Worm (Caenorhabditis elegans) whole organism, mixed stage, embryonic: ENCODE measurements around the gene mdt-22.

Experiments used
- M03D4.4 ChIP-seq: sonication (generic microtip); optimal IDR thresholded peaks from 2 replicates; lab custom pipeline; 2017; ENCODE audit warnings: mild to moderate bottlenecking, missing genetic modification characterization, missing compliant biosample characterization
- bed-3 ChIP-seq: fragments of 200-800 bp; sonication (Bioruptor generic); optimal IDR thresholded peaks from 3 replicates; lab custom pipeline; 2018; ENCODE audit warnings: mild to moderate bottlenecking, missing genetic modification characterization, moderate library complexity, missing compliant biosample characterization
- blmp-1 ChIP-seq: fragments of 150-350 bp; optimal IDR thresholded peaks from 2 replicates; lab custom pipeline; 2014; ENCODE audit warnings: missing biosample characterization, missing genetic modification characterization
- ceh-39 ChIP-seq: fragments of 150-350 bp; optimal IDR thresholded peaks from 2 replicates; lab custom pipeline; 2014; ENCODE audit warnings: missing biosample characterization, missing genetic modification characterization
- ces-1 ChIP-seq: fragments of 150-350 bp; optimal IDR thresholded peaks from 2 replicates; lab custom pipeline; 2014; ENCODE audit warnings: missing biosample characterization, missing genetic modification reagents, missing genetic modification characterization
- drap-1 ChIP-seq: fragments of 200-800 bp; sonication (Bioruptor generic); optimal IDR thresholded peaks from 3 replicates; lab custom pipeline; 2018; ENCODE audit warnings: mild to moderate bottlenecking, missing genetic modification characterization, missing compliant biosample characterization
- elt-1 ChIP-seq: sonication (generic microtip); optimal IDR thresholded peaks from 2 replicates; lab custom pipeline; 2017; ENCODE audit warnings: missing genetic modification characterization, mild to moderate bottlenecking, missing compliant biosample characterization, antibody characterized with exemption, moderate library complexity, borderline replicate concordance; ENCODE audit not compliant: insufficient read depth
- hlh-1 ChIP-seq: fragments of 150-350 bp; optimal IDR thresholded peaks from 2 replicates; lab custom pipeline; 2014; ENCODE audit warnings: missing biosample characterization, missing genetic modification reagents, missing genetic modification characterization
- lin-13 ChIP-seq: fragments of 150-350 bp; optimal IDR thresholded peaks from 2 replicates; lab custom pipeline; 2014; ENCODE audit warnings: missing biosample characterization, missing genetic modification characterization
- lsy-2 ChIP-seq: fragments of 150-350 bp; optimal IDR thresholded peaks from 2 replicates; lab custom pipeline; 2014; ENCODE audit warnings: missing biosample characterization, missing genetic modification characterization
- mab-5 ChIP-seq: fragments of 150-350 bp; optimal IDR thresholded peaks from 2 replicates; lab custom pipeline; 2014; ENCODE audit warnings: missing biosample characterization, missing genetic modification characterization
- mep-1 ChIP-seq: fragments of 150-350 bp; optimal IDR thresholded peaks from 2 replicates; lab custom pipeline; 2017; ENCODE audit warnings: missing biosample characterization, missing genetic modification reagents, missing genetic modification characterization, inconsistent platforms
- nhr-2 ChIP-seq: fragments of 150-350 bp; optimal IDR thresholded peaks from 2 replicates; lab custom pipeline; 2014; ENCODE audit warnings: missing biosample characterization, missing genetic modification characterization
- nhr-237 ChIP-seq: fragments of 150-350 bp; optimal IDR thresholded peaks from 2 replicates; lab custom pipeline; 2014; ENCODE audit warnings: missing biosample characterization, missing genetic modification characterization
- nhr-28 ChIP-seq: fragments of 150-350 bp; optimal IDR thresholded peaks from 2 replicates; lab custom pipeline; 2014; ENCODE audit warnings: missing biosample characterization, missing genetic modification characterization
- pha-4 ChIP-seq: fragments of 150-350 bp; optimal IDR thresholded peaks from 2 replicates; lab custom pipeline; 2018; ENCODE audit warnings: missing biosample characterization, missing genetic modification reagents, missing genetic modification characterization
- sem-2 ChIP-seq: fragments of 200-800 bp; sonication (Bioruptor generic); optimal IDR thresholded peaks from 2 replicates; lab custom pipeline; 2018; ENCODE audit warnings: mild to moderate bottlenecking, missing genetic modification characterization, missing compliant biosample characterization
- snpc-4 ChIP-seq: fragments of 150-350 bp; optimal IDR thresholded peaks from 2 replicates; lab custom pipeline; 2014; ENCODE audit warnings: missing biosample characterization, missing genetic modification characterization
- sptf-1 ChIP-seq: sonication (generic microtip); optimal IDR thresholded peaks from 2 replicates; lab custom pipeline; 2017; ENCODE audit warnings: mild to moderate bottlenecking, missing genetic modification characterization, moderate library complexity, missing compliant biosample characterization
- tbx-8 ChIP-seq: fragments of 200-800 bp; sonication (Bioruptor generic); optimal IDR thresholded peaks from 2 replicates; lab custom pipeline; 2018; ENCODE audit warnings: mild to moderate bottlenecking, missing genetic modification characterization, moderate library complexity, missing compliant biosample characterization
- unc-120 ChIP-seq: sonication (generic microtip); optimal IDR thresholded peaks from 2 replicates; lab custom pipeline; 2017; ENCODE audit warnings: missing genetic modification characterization, missing compliant biosample characterization; ENCODE audit not compliant: poor library complexity, severe bottlenecking
- unc-62 ChIP-seq: fragments of 150-350 bp; optimal IDR thresholded peaks from 2 replicates; lab custom pipeline; 2014; ENCODE audit warnings: missing biosample characterization, missing genetic modification reagents, missing genetic modification characterization
- zip-8 ChIP-seq: fragments of 150-350 bp; optimal IDR thresholded peaks from 2 replicates; lab custom pipeline; 2014; ENCODE audit warnings: missing biosample characterization, missing genetic modification characterization

mdt-22 gene

ce11 chrII:10271093-10271492, 29.9 kb upstream of the mdt-22 start, which contains the start of gene F54B3.4:
F54B3.4 (minus strand) TSS chrII:10271193.
- TF ChIP-seq lsy-2 (tag; lab: Kevin White, UChicago) (no peak), ces-1 (GFP tag; lab: Kevin White, UChicago) (peak; percentile 53)

- TF ChIP-seq bed-3, result no peak
- TF ChIP-seq ces-1 (GFP tag; lab: Kevin White, UChicago), result peak; percentile 29
Observed at ce11 chrII:10279561-10279960, 21.5 kb upstream of the mdt-22 start, which contains the start of gene ZK971.1. ZK971.1 (minus strand) TSS chrII:10279661.

- TF ChIP-seq nhr-28 (no peak), snpc-4 (tag; lab: Kevin White, UChicago) (no peak), unc-62 (GFP tag; lab: Kevin White, UChicago) (no peak), unc-120 (no peak), M03D4.4 (tag; lab: Kevin White, UChicago) (no peak), blmp-1 (tag; lab: Kevin White, UChicago) (no peak), ceh-39 (tag; lab: Kevin White, UChicago) (no peak), mab-5 (tag; lab: Kevin White, UChicago) (no peak), nhr-237 (tag; lab: Kevin White, UChicago) (no peak), pha-4 (no peak)
Observed at ce11 chrII:10281674-10282073, 19.3 kb upstream of the mdt-22 start.

- no peak for TF ChIP-seq hlh-1 (tag; lab: Kevin White, UChicago)
- no peak for TF ChIP-seq nhr-2 (tag; lab: Kevin White, UChicago)
- TF ChIP-seq unc-62 (GFP tag; lab: Kevin White, UChicago), result no peak
- TF ChIP-seq mep-1, result no peak
- no peak for TF ChIP-seq mab-5 (tag; lab: Kevin White, UChicago)
- TF ChIP-seq tbx-8 (GFP tag; lab: Kevin White, UChicago), result no peak
- TF ChIP-seq zip-8 (tag; lab: Kevin White, UChicago), result no peak
- no peak for TF ChIP-seq M03D4.4 (tag; lab: Kevin White, UChicago)
- no peak for TF ChIP-seq nhr-237 (tag; lab: Kevin White, UChicago)
- TF ChIP-seq, all 35 proteins: peak for 0
Observed at ce11 chrII:10283145-10283544, 17.9 kb upstream of the mdt-22 start.

ce11 chrII:10284991-10285390, 16.0 kb upstream of the mdt-22 start:
- no peak for TF ChIP-seq sem-2 (GFP tag; lab: Kevin White, UChicago)
- TF ChIP-seq drap-1 (GFP tag; lab: Kevin White, UChicago), result no peak
- TF ChIP-seq ces-1 (GFP tag; lab: Kevin White, UChicago), result peak; percentile 26

ce11 chrII:10288926-10289325, 12.1 kb upstream of the mdt-22 start:
- TF ChIP-seq elt-1 (tag; lab: Kevin White, UChicago) (peak; percentile 4), blmp-1 (tag; lab: Kevin White, UChicago) (no peak)
- TF ChIP-seq, all 35 proteins: peak for 1

ce11 chrII:10294262-10294661, 6.8 kb upstream of the mdt-22 start:
- TF ChIP-seq unc-120, result no peak

- TF ChIP-seq elt-1 (tag; lab: Kevin White, UChicago) (no peak), pha-4 (no peak), unc-62 (GFP tag; lab: Kevin White, UChicago) (peak; percentile 54), zip-8 (tag; lab: Kevin White, UChicago) (peak; percentile 16), lin-13 (no peak)
Observed at ce11 chrII:10300082-10300749, 800 bp upstream of the mdt-22 start, which contains the start of gene nep-26. nep-26 (minus strand) TSS chrII:10300132.

- peak; percentile 41 for TF ChIP-seq sptf-1 (tag; lab: Kevin White, UChicago)
- TF ChIP-seq, all 35 proteins: peak for 1; not testable (repeated sequence) for 34
Observed at ce11 chrII:10302141-10302574, 1.1 kb downstream of the mdt-22 start.
